Worm (Caenorhabditis elegans) whole organism, L2 larva: ENCODE results near the gene snx-1.
A peak's percentile ranks its signal among the peaks of the same experiment; 100 is the strongest.

Source experiments
- C34F6.9 ChIP-seq: fragments of 150-350 bp; optimal IDR thresholded peaks from 2 replicates; lab custom pipeline; 2014; ENCODE audit warnings: missing biosample characterization, missing genetic modification characterization
- F13H6.1 ChIP-seq: sonication (generic microtip); optimal IDR thresholded peaks from 2 replicates; lab custom pipeline; 2016; ENCODE audit warnings: missing genetic modification characterization, missing compliant biosample characterization
- R02D3.7 ChIP-seq: fragments of 150-350 bp; optimal IDR thresholded peaks from 2 replicates; lab custom pipeline; 2014; ENCODE audit warnings: missing biosample characterization, missing genetic modification characterization
- Y55F3AM.14 ChIP-seq: fragments of 200-800 bp; sonication (Bioruptor generic); optimal IDR thresholded peaks from 2 replicates; lab custom pipeline; 2018; ENCODE audit warnings: mild to moderate bottlenecking, missing genetic modification characterization, missing compliant biosample characterization
- alr-1 ChIP-seq: fragments of 150-350 bp; optimal IDR thresholded peaks from 2 replicates; lab custom pipeline; 2014; ENCODE audit warnings: missing biosample characterization, missing genetic modification characterization
- ama-1 ChIP-seq: fragments of 150-350 bp; optimal IDR thresholded peaks from 2 replicates; lab custom pipeline; 2018; ENCODE audit warnings: inconsistent platforms
- blmp-1 ChIP-seq: sonication (generic microtip); optimal IDR thresholded peaks from 2 replicates; lab custom pipeline; 2017; ENCODE audit warnings: missing genetic modification characterization, mild to moderate bottlenecking, missing compliant biosample characterization, antibody characterized with exemption, moderate library complexity; ENCODE audit not compliant: insufficient read depth
- ceh-16 ChIP-seq: fragments of 150-350 bp; optimal IDR thresholded peaks from 2 replicates; lab custom pipeline; 2014; ENCODE audit warnings: missing biosample characterization, missing genetic modification characterization
- crh-2 ChIP-seq: sonication (generic microtip); optimal IDR thresholded peaks from 2 replicates; lab custom pipeline; 2017; ENCODE audit warnings: missing biosample characterization, missing genetic modification characterization
- egl-27 ChIP-seq: sonication (generic microtip); optimal IDR thresholded peaks from 3 replicates; lab custom pipeline; 2017; ENCODE audit warnings: missing biosample characterization, missing genetic modification reagents, missing genetic modification characterization
- fos-1 ChIP-seq: fragments of 150-350 bp; optimal IDR thresholded peaks from 2 replicates; lab custom pipeline; 2014; ENCODE audit warnings: missing biosample characterization, missing genetic modification characterization
- gmeb-1 ChIP-seq: fragments of 150-350 bp; optimal IDR thresholded peaks from 2 replicates; lab custom pipeline; 2014; ENCODE audit warnings: missing biosample characterization, missing genetic modification characterization
- lin-11 ChIP-seq: fragments of 150-350 bp; sonication (generic microtip); optimal IDR thresholded peaks from 2 replicates; lab custom pipeline; 2014; ENCODE audit warnings: missing biosample characterization, missing genetic modification characterization, inconsistent platforms, mixed read lengths
- lin-13 ChIP-seq: fragments of 150-350 bp; optimal IDR thresholded peaks from 2 replicates; lab custom pipeline; 2014; ENCODE audit warnings: missing biosample characterization, missing genetic modification reagents, missing genetic modification characterization
- lin-39 ChIP-seq: fragments of 150-350 bp; optimal IDR thresholded peaks from 2 replicates; lab custom pipeline; 2014; ENCODE audit warnings: missing biosample characterization, missing genetic modification reagents, missing genetic modification characterization
- lsy-2 ChIP-seq, 2 experiments: fragments of 150-350 bp in 1 of 2; sonication (generic microtip) in 1 of 2; optimal IDR thresholded peaks; 2 replicates each; lab custom pipeline; 2014 to 2017; ENCODE audit warnings: missing biosample characterization in 2 of 2, missing genetic modification characterization in 2 of 2
- mab-5 ChIP-seq: fragments of 150-350 bp; optimal IDR thresholded peaks from 2 replicates; lab custom pipeline; 2014; ENCODE audit warnings: missing biosample characterization, missing genetic modification characterization
- mbf-1 ChIP-seq: sonication (generic microtip); optimal IDR thresholded peaks from 2 replicates; lab custom pipeline; 2017; ENCODE audit warnings: missing biosample characterization, missing genetic modification characterization
- mdl-1 ChIP-seq, 2 experiments: fragments of 150-350 bp in 1 of 2; sonication (generic microtip) in 1 of 2; optimal IDR thresholded peaks; 2 replicates each; lab custom pipeline; 2017; ENCODE audit warnings: missing biosample characterization in 2 of 2, missing genetic modification characterization in 2 of 2
- nhr-10 ChIP-seq: sonication (generic microtip); optimal IDR thresholded peaks from 2 replicates; lab custom pipeline; 2017; ENCODE audit warnings: missing biosample characterization, missing genetic modification characterization
- nhr-11 ChIP-seq: fragments of 150-350 bp; optimal IDR thresholded peaks from 2 replicates; lab custom pipeline; 2014; ENCODE audit warnings: missing biosample characterization, missing genetic modification characterization
- nhr-12 ChIP-seq: fragments of 150-350 bp; optimal IDR thresholded peaks from 2 replicates; lab custom pipeline; 2014; ENCODE audit warnings: missing biosample characterization, missing genetic modification characterization
- nhr-129 ChIP-seq: fragments of 150-350 bp; optimal IDR thresholded peaks from 2 replicates; lab custom pipeline; 2014; ENCODE audit warnings: missing biosample characterization, missing genetic modification characterization
- nhr-21 ChIP-seq: fragments of 150-350 bp; optimal IDR thresholded peaks from 2 replicates; lab custom pipeline; 2014; ENCODE audit warnings: missing biosample characterization, missing genetic modification characterization
- nhr-23 ChIP-seq: fragments of 150-350 bp; optimal IDR thresholded peaks from 2 replicates; lab custom pipeline; 2014; ENCODE audit warnings: missing biosample characterization, missing genetic modification reagents, missing genetic modification characterization
- nhr-237 ChIP-seq: fragments of 150-350 bp; optimal IDR thresholded peaks from 2 replicates; lab custom pipeline; 2014; ENCODE audit warnings: missing biosample characterization, missing genetic modification characterization
- nhr-25 ChIP-seq: fragments of 150-350 bp; sonication (generic microtip); optimal IDR thresholded peaks from 3 replicates; lab custom pipeline; 2014; ENCODE audit warnings: missing biosample characterization, missing genetic modification characterization
- nhr-6 ChIP-seq: fragments of 150-350 bp; optimal IDR thresholded peaks from 2 replicates; lab custom pipeline; 2014; ENCODE audit warnings: missing biosample characterization, missing genetic modification characterization
- nhr-77 ChIP-seq: fragments of 150-350 bp; optimal IDR thresholded peaks from 2 replicates; lab custom pipeline; 2014; ENCODE audit warnings: missing biosample characterization, missing genetic modification characterization
- peb-1 ChIP-seq: fragments of 150-350 bp; optimal IDR thresholded peaks from 2 replicates; lab custom pipeline; 2014; ENCODE audit warnings: missing biosample characterization, missing genetic modification characterization
- sem-4 ChIP-seq: fragments of 150-350 bp; optimal IDR thresholded peaks from 2 replicates; lab custom pipeline; 2014; ENCODE audit warnings: missing biosample characterization, missing genetic modification reagents, missing genetic modification characterization
- sma-3 ChIP-seq: sonication (generic microtip); optimal IDR thresholded peaks from 2 replicates; lab custom pipeline; 2016; ENCODE audit warnings: missing genetic modification reagents, missing genetic modification characterization, missing compliant biosample characterization
- sma-9 ChIP-seq, 2 experiments: fragments of 150-350 bp in 1 of 2; sonication (generic microtip) in 1 of 2; optimal IDR thresholded peaks; 2 replicates each; lab custom pipeline; 2014 to 2016; ENCODE audit warnings: missing genetic modification characterization in 2 of 2, mild to moderate bottlenecking in 1 of 2, missing biosample characterization in 1 of 2, missing compliant biosample characterization in 1 of 2, missing genetic modification reagents in 1 of 2, moderate library complexity in 1 of 2
- snpc-4 ChIP-seq: fragments of 150-350 bp; optimal IDR thresholded peaks from 2 replicates; lab custom pipeline; 2014; ENCODE audit warnings: missing biosample characterization, missing genetic modification characterization
- unc-39 ChIP-seq: fragments of 150-350 bp; optimal IDR thresholded peaks from 2 replicates; lab custom pipeline; 2014; ENCODE audit warnings: missing biosample characterization, missing genetic modification characterization
- unc-55 ChIP-seq: fragments of 150-350 bp; sonication (generic microtip); optimal IDR thresholded peaks from 3 replicates; lab custom pipeline; 2014; ENCODE audit warnings: missing biosample characterization, missing genetic modification reagents, missing genetic modification characterization
- unc-62 ChIP-seq: fragments of 150-350 bp; optimal IDR thresholded peaks from 2 replicates; lab custom pipeline; 2014; ENCODE audit warnings: missing biosample characterization, missing genetic modification reagents, missing genetic modification characterization
- zag-1 ChIP-seq: fragments of 150-350 bp; optimal IDR thresholded peaks from 2 replicates; lab custom pipeline; 2014; ENCODE audit warnings: missing biosample characterization, missing genetic modification characterization
- ztf-1 ChIP-seq: fragments of 200-800 bp; sonication (Bioruptor generic); conservative IDR thresholded peaks from 2 replicates; pipeline ENCODE4 v1.3.6; 2022; ENCODE audit warnings: missing genetic modification characterization, missing compliant biosample characterization
- ztf-11 ChIP-seq: sonication (generic microtip); optimal IDR thresholded peaks from 2 replicates; lab custom pipeline; 2017; ENCODE audit warnings: missing biosample characterization, missing genetic modification characterization
- ztf-4 ChIP-seq: fragments of 150-350 bp; optimal IDR thresholded peaks from 2 replicates; lab custom pipeline; 2014; ENCODE audit warnings: missing biosample characterization, missing genetic modification characterization

snx-1 gene

DNA sequence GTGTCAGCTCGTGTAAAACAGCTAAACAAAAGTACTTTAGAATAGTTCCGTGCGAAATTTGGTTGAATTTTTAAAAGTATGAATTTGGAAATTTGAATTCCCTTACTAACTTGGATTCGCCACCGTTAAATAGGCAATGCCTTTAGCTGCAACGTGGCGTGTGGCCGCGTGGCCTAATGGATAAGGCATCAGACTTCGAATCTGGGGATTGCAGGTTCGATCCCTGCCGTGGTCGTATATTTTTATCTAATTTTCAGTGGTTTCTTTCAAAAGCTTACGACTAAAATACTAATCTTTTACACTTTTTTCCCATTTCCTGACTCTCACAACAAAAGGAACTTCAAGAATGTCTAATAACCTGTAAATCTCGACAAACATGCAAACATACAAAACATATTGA is 39.1 kb upstream of the snx-1 start:
- TF ChIP-seq nhr-237 (no peak), nhr-25 (tag; lab: Kevin White, UChicago) (no peak), gmeb-1 (tag; lab: Kevin White, UChicago) (no peak), ceh-16 (no peak), F13H6.1 (tag; lab: Kevin White, UChicago) (no peak), nhr-21 (no peak), ama-1 (lab: Kevin White, UChicago) (no peak), unc-55 (GFP tag; lab: Kevin White, UChicago) (no peak), alr-1 (tag; lab: Kevin White, UChicago) (no peak), blmp-1 (tag; lab: Kevin White, UChicago) (no peak), zag-1 (tag; lab: Kevin White, UChicago) (no peak), snpc-4 (tag; lab: Kevin White, UChicago) (no peak), sma-3 (no peak), egl-27 (tag; lab: Kevin White, UChicago) (no peak), nhr-10 (tag; lab: Kevin White, UChicago) (no peak), ztf-11 (tag; lab: Kevin White, UChicago) (no peak), lin-39 (no peak), nhr-6 (tag; lab: Kevin White, UChicago) (no peak)

- peak; percentile 98 for TF ChIP-seq F13H6.1 (tag; lab: Kevin White, UChicago)
- peak; percentile 87 for TF ChIP-seq Y55F3AM.14
- peak; percentile 8 for TF ChIP-seq ztf-11 (tag; lab: Kevin White, UChicago)
- TF ChIP-seq R02D3.7 (tag; lab: Kevin White, UChicago), result no peak
- peak; percentile 64 for TF ChIP-seq mab-5 (tag; lab: Kevin White, UChicago)
- TF ChIP-seq nhr-237, result no peak
- peak; percentile 84 for TF ChIP-seq ztf-4 (tag; lab: Kevin White, UChicago)
- no peak for TF ChIP-seq nhr-12 (tag; lab: Kevin White, UChicago)
- peak; percentile 17 for TF ChIP-seq ama-1 (lab: Kevin White, UChicago)
- TF ChIP-seq ceh-16, result no peak
- TF ChIP-seq lsy-2 (tag; optimal IDR thresholded peaks at IDR 0.05; lab: Kevin White, UChicago), result peak; percentile 64 to 91
- TF ChIP-seq blmp-1 (tag; lab: Kevin White, UChicago), result peak; percentile 93
- TF ChIP-seq crh-2, result peak; percentile 94
- peak; percentile 97 for TF ChIP-seq sma-9 (GFP tag; optimal IDR thresholded peaks at IDR 0.05; lab: Kevin White, UChicago)
- TF ChIP-seq sma-9 (tag; optimal IDR thresholded peaks at IDR 0.05; lab: Kevin White, UChicago), result no peak
- TF ChIP-seq peb-1 (tag; lab: Kevin White, UChicago), result no peak
- peak; percentile 43 for TF ChIP-seq lin-39
- TF ChIP-seq unc-39, result peak; percentile 19
- TF ChIP-seq zag-1 (tag; lab: Kevin White, UChicago), result peak; percentile 94
- peak; percentile 89 for TF ChIP-seq lin-13 (GFP tag; lab: Kevin White, UChicago)
- peak; percentile 82 for TF ChIP-seq snpc-4 (tag; lab: Kevin White, UChicago)
- peak; percentile 83 for TF ChIP-seq sma-3
- TF ChIP-seq unc-55 (GFP tag; lab: Kevin White, UChicago), result peak; percentile 92
- no peak for TF ChIP-seq nhr-11 (tag; lab: Kevin White, UChicago)
- no peak for TF ChIP-seq nhr-23
- TF ChIP-seq unc-62 (GFP tag; lab: Kevin White, UChicago), result peak; percentile 88
- TF ChIP-seq nhr-77, result no peak
- peak; percentile 90 for TF ChIP-seq egl-27 (tag; lab: Kevin White, UChicago)
- TF ChIP-seq lin-11 (tag; lab: Kevin White, UChicago), result peak; percentile 28
- TF ChIP-seq nhr-6 (tag; lab: Kevin White, UChicago), result peak; percentile 92
- TF ChIP-seq sem-4 (tag; lab: Kevin White, UChicago), result peak; percentile 97
- TF ChIP-seq mbf-1 (tag; lab: Kevin White, UChicago), result peak; percentile 3
- no peak for TF ChIP-seq ztf-1
- peak; percentile 62 for TF ChIP-seq nhr-10 (tag; lab: Kevin White, UChicago)
- peak; percentile 93 for TF ChIP-seq nhr-25 (tag; lab: Kevin White, UChicago)
- TF ChIP-seq nhr-21, result peak; percentile 90
- peak; percentile 97 for TF ChIP-seq C34F6.9 (tag; lab: Kevin White, UChicago)
- peak; percentile 73 for TF ChIP-seq gmeb-1 (tag; lab: Kevin White, UChicago)
- peak; percentile 98 for TF ChIP-seq nhr-129 (tag; lab: Kevin White, UChicago)
- peak; percentile 95 to 98 for TF ChIP-seq mdl-1 (tag; optimal IDR thresholded peaks at IDR 0.05; lab: Kevin White, UChicago)
- TF ChIP-seq fos-1 (tag; lab: Kevin White, UChicago), result peak; percentile 92
- TF ChIP-seq, all 48 proteins: peak for 31
Measured at ce11 chrX:1093154-1093553, 35.6 kb upstream of the snx-1 start.
